Comparison of ENCODE assay signal across 1 fruit fly cellular context in genomic region chr3R:14410396-14410795, dm6.
A peak's percentile ranks its signal among the peaks of the same experiment; 100 is the strongest.
TF ChIP-seq lines count a peak whose summit lies in the region.

No protein-coding gene starts in this region.

TF ChIP-seq in whole organism, prepupa, 60 proteins besides CTCF, POLR2A, EP300 and RAD21 (continued from another document):
- peak; percentile 41 for TF ChIP-seq CG10631 (GFP tag; optimal IDR thresholded peaks at IDR 0.05; lab: Kevin White, UChicago)
- TF ChIP-seq CG11902 (GFP tag; optimal IDR thresholded peaks at IDR 0.05; lab: Kevin White, UChicago): no peak
- peak; percentile 19 for TF ChIP-seq esn (GFP tag; optimal IDR thresholded peaks at IDR 0.05; lab: Kevin White, UChicago)
- TF ChIP-seq Eip93F (GFP tag; optimal IDR thresholded peaks at IDR 0.05; lab: Kevin White, UChicago): no peak
- TF ChIP-seq Blimp-1 (GFP tag; optimal IDR thresholded peaks at IDR 0.05; lab: Kevin White, UChicago): no peak
- no peak for TF ChIP-seq CG31627 (GFP tag; optimal IDR thresholded peaks at IDR 0.05; lab: Kevin White, UChicago)
- TF ChIP-seq CG6792 (GFP tag; optimal IDR thresholded peaks at IDR 0.05; lab: Kevin White, UChicago): peak; percentile 12
- TF ChIP-seq CG16779 (tag; optimal IDR thresholded peaks at IDR 0.05; lab: Kevin White, UChicago): no peak
- TF ChIP-seq Hr4 (GFP tag; optimal IDR thresholded peaks at IDR 0.05; lab: Kevin White, UChicago): no peak
- TF ChIP-seq acj6 (GFP tag; optimal IDR thresholded peaks at IDR 0.05; lab: Kevin White, UChicago): peak; percentile 22
- TF ChIP-seq Sox14 (GFP tag; optimal IDR thresholded peaks at IDR 0.05; lab: Kevin White, UChicago): no peak
- TF ChIP-seq cyc (GFP tag; optimal IDR thresholded peaks at IDR 0.05; lab: Kevin White, UChicago): no peak
- TF ChIP-seq CG6276 (GFP tag; optimal IDR thresholded peaks at IDR 0.05; lab: Kevin White, UChicago): no peak
- TF ChIP-seq Sox102F (GFP tag; optimal IDR thresholded peaks at IDR 0.05; lab: Kevin White, UChicago): no peak
- no peak for TF ChIP-seq fd59A (GFP tag; optimal IDR thresholded peaks at IDR 0.05; lab: Kevin White, UChicago)
- no peak for TF ChIP-seq CG6854 (GFP tag; optimal IDR thresholded peaks at IDR 0.05; lab: Kevin White, UChicago)
- peak; percentile 12 to 19 for TF ChIP-seq ss (GFP tag; optimal IDR thresholded peaks at IDR 0.05; lab: Kevin White, UChicago)
- TF ChIP-seq achi (GFP tag; optimal IDR thresholded peaks at IDR 0.05; lab: Kevin White, UChicago): peak; percentile 39
- no peak for TF ChIP-seq CG7368 (GFP tag; optimal IDR thresholded peaks at IDR 0.05; lab: Kevin White, UChicago)
- TF ChIP-seq fkh (GFP tag; optimal IDR thresholded peaks at IDR 0.05; lab: Kevin White, UChicago): no peak
- peak; percentile 87 for TF ChIP-seq Eip78C (GFP tag; lab: Kevin White, UChicago)
